Fruit fly (Drosophila melanogaster) whole organism, embryonic: ENCODE results near the gene CG31816.

Source experiments
- Bdp1 ChIP-seq: fragments of 200-800 bp; sonication (Bioruptor generic); optimal IDR thresholded peaks from 3 replicates; lab custom pipeline; 2016; ENCODE audit warnings: missing biosample characterization, missing genetic modification characterization
- C15 ChIP-seq: fragments of 200-800 bp; sonication (Bioruptor generic); IDR thresholded peaks from 3 replicates; pipeline ENCODE4 v1.3.6; 2022; ENCODE audit warnings: missing biosample characterization, missing genetic modification characterization
- CG10274 ChIP-seq: fragments of 200-800 bp; sonication (Bioruptor generic); optimal IDR thresholded peaks from 3 replicates; lab custom pipeline; 2017; ENCODE audit warnings: missing biosample characterization, mild to moderate bottlenecking, missing genetic modification characterization
- CG11093 ChIP-seq: fragments of 200-800 bp; sonication (Bioruptor generic); IDR thresholded peaks from 3 replicates; pipeline ENCODE4 v1.3.6; 2022; ENCODE audit warnings: missing biosample characterization, missing genetic modification characterization
- CG11504 ChIP-seq: fragments of 200-800 bp; sonication (Bioruptor generic); optimal IDR thresholded peaks from 3 replicates; lab custom pipeline; 2019; ENCODE audit warnings: missing biosample characterization, mild to moderate bottlenecking, missing genetic modification characterization, moderate library complexity
- CG11560 ChIP-seq: fragments of 200-800 bp; sonication (Bioruptor generic); IDR thresholded peaks from 3 replicates; pipeline ENCODE4 v1.3.6; 2022; ENCODE audit warnings: missing biosample characterization, missing genetic modification characterization
- CG12299 ChIP-seq: fragments of 200-800 bp; sonication (Bioruptor generic); optimal IDR thresholded peaks from 2 replicates; lab custom pipeline; 2018; ENCODE audit warnings: missing biosample characterization, mild to moderate bottlenecking, missing genetic modification characterization
- CG13123 ChIP-seq: fragments of 200-800 bp; sonication (Bioruptor generic); optimal IDR thresholded peaks from 2 replicates; lab custom pipeline; 2016; ENCODE audit warnings: missing biosample characterization, missing genetic modification characterization
- CG14965 ChIP-seq: fragments of 200-800 bp; sonication (Bioruptor generic); optimal IDR thresholded peaks from 2 replicates; lab custom pipeline; 2016; ENCODE audit warnings: missing biosample characterization, missing genetic modification characterization, borderline replicate concordance
- CG1529 ChIP-seq: fragments of 200-800 bp; sonication (Bioruptor generic); optimal IDR thresholded peaks from 3 replicates; lab custom pipeline; 2018; ENCODE audit warnings: missing biosample characterization, missing genetic modification characterization
- CG16813 ChIP-seq: fragments of 200-800 bp; sonication (Bioruptor generic); IDR thresholded peaks from 3 replicates; pipeline ENCODE4 v1.3.6; 2022; ENCODE audit warnings: missing biosample characterization, missing genetic modification characterization; ENCODE audit not compliant: partially characterized antibody
- CG18011 ChIP-seq: fragments of 200-800 bp; sonication (Bioruptor generic); optimal IDR thresholded peaks from 2 replicates; lab custom pipeline; 2017; ENCODE audit warnings: missing biosample characterization, missing genetic modification characterization, mild to moderate bottlenecking, moderate library complexity, missing genotype
- CG1832 ChIP-seq: fragments of 200-800 bp; sonication (Bioruptor generic); optimal IDR thresholded peaks from 2 replicates; lab custom pipeline; 2017; ENCODE audit warnings: missing biosample characterization, mild to moderate bottlenecking, missing genetic modification characterization, inconsistent platforms
- CG4360 ChIP-seq: fragments of 200-800 bp; sonication (Bioruptor generic); IDR thresholded peaks from 2 replicates; pipeline ENCODE4 v1.3.6; 2022; ENCODE audit warnings: missing biosample characterization, missing genetic modification characterization
- CG4820 ChIP-seq: fragments of 200-800 bp; sonication (Bioruptor generic); optimal IDR thresholded peaks from 3 replicates; lab custom pipeline; 2016; ENCODE audit warnings: missing biosample characterization, missing genetic modification characterization
- CG8359 ChIP-seq: fragments of 200-800 bp; sonication (Bioruptor generic); optimal IDR thresholded peaks from 2 replicates; lab custom pipeline; 2017; ENCODE audit warnings: missing biosample characterization, mild to moderate bottlenecking, missing genetic modification characterization, borderline replicate concordance
- CG8478 ChIP-seq: fragments of >200 bp; optimal IDR thresholded peaks from 2 replicates; lab custom pipeline; 2018
- CG9609 ChIP-seq: fragments of 200-800 bp; sonication (Bioruptor generic); optimal IDR thresholded peaks from 3 replicates; lab custom pipeline; 2016; ENCODE audit warnings: missing biosample characterization, missing genetic modification characterization
- Camta ChIP-seq: fragments of 200-800 bp; sonication (Bioruptor generic); optimal IDR thresholded peaks from 2 replicates; lab custom pipeline; 2016; ENCODE audit warnings: missing biosample characterization, missing genetic modification characterization
- Deaf1 ChIP-seq: fragments of 200-800 bp; optimal IDR thresholded peaks from 3 replicates; lab custom pipeline; 2019; ENCODE audit warnings: missing biosample characterization, mild to moderate bottlenecking, missing genetic modification characterization, moderate library complexity
- Dfd ChIP-seq, 2 experiments: fragments of >200 bp; optimal IDR thresholded peaks; 2 replicates each; lab custom pipeline; 2017; ENCODE audit warnings: missing biosample characterization in 2 of 2, missing genetic modification characterization in 2 of 2
- E2f2 ChIP-seq: fragments of 200-800 bp; sonication (Bioruptor generic); IDR thresholded peaks from 2 replicates; pipeline ENCODE4 v1.3.6; 2022; ENCODE audit warnings: missing biosample characterization, missing genetic modification characterization
- Gsc ChIP-seq: fragments of 200-800 bp; sonication (Bioruptor generic); IDR thresholded peaks from 2 replicates; pipeline ENCODE4 v1.3.6; 2022; ENCODE audit warnings: missing biosample characterization, missing genetic modification characterization
- Gug ChIP-seq: fragments of 200-800 bp; sonication (Bioruptor generic); IDR thresholded peaks from 4 replicates; pipeline ENCODE4 v1.3.6; 2022; ENCODE audit warnings: missing biosample characterization, missing genetic modification characterization
- Hey ChIP-seq: fragments of 200-800 bp; sonication (Bioruptor generic); optimal IDR thresholded peaks from 3 replicates; lab custom pipeline; 2018; ENCODE audit warnings: missing biosample characterization, mild to moderate bottlenecking, missing genetic modification characterization
- Kr ChIP-seq: fragments of 200-800 bp; sonication (Bioruptor generic); optimal IDR thresholded peaks from 2 replicates; lab custom pipeline; 2017; ENCODE audit warnings: missing biosample characterization, mild to moderate bottlenecking, missing genetic modification characterization
- Meics ChIP-seq: fragments of 200-800 bp; sonication (Bioruptor generic); optimal IDR thresholded peaks from 2 replicates; lab custom pipeline; 2017; ENCODE audit warnings: missing biosample characterization, mild to moderate bottlenecking, missing genetic modification characterization
- Mrtf ChIP-seq: fragments of 200-800 bp; sonication (Bioruptor generic); IDR thresholded peaks from 3 replicates; pipeline ENCODE4 v1.3.6; 2022; ENCODE audit warnings: missing biosample characterization, missing genetic modification characterization
- NC2β ChIP-seq: fragments of 200-800 bp; sonication (Bioruptor generic); optimal IDR thresholded peaks from 2 replicates; lab custom pipeline; 2016; ENCODE audit warnings: missing biosample characterization, missing genetic modification characterization
- Nf-YC ChIP-seq: fragments of 200-800 bp; optimal IDR thresholded peaks from 3 replicates; lab custom pipeline; 2019; ENCODE audit warnings: missing biosample characterization, mild to moderate bottlenecking, missing genetic modification characterization, moderate library complexity
- Taf1 ChIP-seq: fragments of 200-800 bp; sonication (Bioruptor generic); IDR thresholded peaks from 2 replicates; pipeline ENCODE4 v1.3.6; 2022; ENCODE audit warnings: missing biosample characterization, missing genetic modification characterization
- abd-A ChIP-seq: fragments of 200-800 bp; sonication (Bioruptor generic); optimal IDR thresholded peaks from 3 replicates; lab custom pipeline; 2019; ENCODE audit warnings: missing biosample characterization, mild to moderate bottlenecking, missing genetic modification characterization, moderate library complexity
- ase ChIP-seq: fragments of 200-800 bp; sonication (Bioruptor generic); IDR thresholded peaks from 3 replicates; pipeline ENCODE4 v1.3.6; 2022; ENCODE audit warnings: missing biosample characterization, missing genetic modification characterization
- cad ChIP-seq: fragments of >200 bp; optimal IDR thresholded peaks from 2 replicates; lab custom pipeline; 2017; ENCODE audit warnings: missing biosample characterization, missing genetic modification characterization
- crp ChIP-seq, 2 experiments: fragments of 200-800 bp; sonication (Bioruptor generic); optimal IDR thresholded peaks; 2 replicates in 1 of 2; 3 replicates in 1 of 2; lab custom pipeline; 2017; ENCODE audit warnings: missing biosample characterization in 2 of 2, missing genetic modification characterization in 2 of 2, mild to moderate bottlenecking in 1 of 2, moderate library complexity in 1 of 2
- dpn ChIP-seq, 2 experiments: fragments of 200-800 bp; sonication (Bioruptor generic); optimal IDR thresholded peaks; 3 replicates each; lab custom pipeline; 2016; ENCODE audit warnings: missing biosample characterization in 2 of 2, missing genetic modification characterization in 2 of 2
- dysf ChIP-seq: fragments of 200-800 bp; sonication (Bioruptor generic); IDR thresholded peaks from 3 replicates; pipeline ENCODE4 v1.3.6; 2022; ENCODE audit warnings: missing biosample characterization, missing genetic modification characterization
- hbn ChIP-seq: fragments of 200-800 bp; sonication (Bioruptor generic); IDR thresholded peaks from 2 replicates; pipeline ENCODE4 v1.3.6; 2022; ENCODE audit warnings: missing biosample characterization, missing genetic modification characterization; ENCODE audit not compliant: partially characterized antibody
- kah ChIP-seq: fragments of 200-800 bp; sonication (Bioruptor generic); optimal IDR thresholded peaks from 2 replicates; lab custom pipeline; 2018; ENCODE audit warnings: missing biosample characterization, mild to moderate bottlenecking, missing genetic modification characterization
- kay ChIP-seq: fragments of 200-800 bp; sonication (Bioruptor generic); optimal IDR thresholded peaks from 2 replicates; lab custom pipeline; 2016; ENCODE audit warnings: missing biosample characterization, missing genetic modification characterization
- lab ChIP-seq: fragments of 200-800 bp; sonication (Bioruptor generic); optimal IDR thresholded peaks from 3 replicates; lab custom pipeline; 2017; ENCODE audit warnings: missing biosample characterization, missing genetic modification characterization, mild to moderate bottlenecking, moderate library complexity, missing genetic modification reagents
- maf-S ChIP-seq: fragments of 200-800 bp; sonication (Bioruptor generic); optimal IDR thresholded peaks from 2 replicates; lab custom pipeline; 2016; ENCODE audit warnings: missing biosample characterization, missing genetic modification characterization
- mirr ChIP-seq: fragments of 200-800 bp; sonication (Bioruptor generic); optimal IDR thresholded peaks from 3 replicates; lab custom pipeline; 2018; ENCODE audit warnings: missing biosample characterization, mild to moderate bottlenecking, missing genetic modification characterization
- prd ChIP-seq, 3 experiments: fragments of >200 bp in 2 of 3; fragments of 200-800 bp in 1 of 3; sonication (Bioruptor generic) in 1 of 3; optimal IDR thresholded peaks in 2 of 3; IDR thresholded peaks in 1 of 3; 2 replicates in 2 of 3; 3 replicates in 1 of 3; pipeline versions ENCODE4 v1.3.6 to Lab custom; 2017 to 2022; ENCODE audit warnings: missing biosample characterization in 1 of 3, missing genetic modification characterization in 1 of 3
- salm ChIP-seq: fragments of 200-800 bp; sonication (Bioruptor generic); optimal IDR thresholded peaks from 2 replicates; lab custom pipeline; 2018; ENCODE audit warnings: missing biosample characterization, mild to moderate bottlenecking, missing genetic modification characterization
- schlank ChIP-seq: fragments of 200-800 bp; sonication (Bioruptor generic); optimal IDR thresholded peaks from 2 replicates; lab custom pipeline; 2018; ENCODE audit warnings: missing biosample characterization, mild to moderate bottlenecking, missing genetic modification characterization
- sim ChIP-seq: fragments of 200-800 bp; sonication (Bioruptor generic); IDR thresholded peaks from 2 replicates; pipeline ENCODE4 v1.3.6; 2022; ENCODE audit warnings: missing biosample characterization, missing genetic modification characterization
- tin ChIP-seq: fragments of 200-800 bp; sonication (Bioruptor generic); optimal IDR thresholded peaks from 3 replicates; lab custom pipeline; 2016; ENCODE audit warnings: missing biosample characterization, missing genetic modification characterization
- tx ChIP-seq: fragments of 200-800 bp; sonication (Bioruptor generic); optimal IDR thresholded peaks from 2 replicates; lab custom pipeline; 2016; ENCODE audit warnings: missing biosample characterization, missing genetic modification characterization
- vfl ChIP-seq: fragments of 200-800 bp; sonication (Bioruptor generic); optimal IDR thresholded peaks from 2 replicates; lab custom pipeline; 2016; ENCODE audit warnings: missing biosample characterization, missing genetic modification characterization

The CG31816 gene

DNA sequence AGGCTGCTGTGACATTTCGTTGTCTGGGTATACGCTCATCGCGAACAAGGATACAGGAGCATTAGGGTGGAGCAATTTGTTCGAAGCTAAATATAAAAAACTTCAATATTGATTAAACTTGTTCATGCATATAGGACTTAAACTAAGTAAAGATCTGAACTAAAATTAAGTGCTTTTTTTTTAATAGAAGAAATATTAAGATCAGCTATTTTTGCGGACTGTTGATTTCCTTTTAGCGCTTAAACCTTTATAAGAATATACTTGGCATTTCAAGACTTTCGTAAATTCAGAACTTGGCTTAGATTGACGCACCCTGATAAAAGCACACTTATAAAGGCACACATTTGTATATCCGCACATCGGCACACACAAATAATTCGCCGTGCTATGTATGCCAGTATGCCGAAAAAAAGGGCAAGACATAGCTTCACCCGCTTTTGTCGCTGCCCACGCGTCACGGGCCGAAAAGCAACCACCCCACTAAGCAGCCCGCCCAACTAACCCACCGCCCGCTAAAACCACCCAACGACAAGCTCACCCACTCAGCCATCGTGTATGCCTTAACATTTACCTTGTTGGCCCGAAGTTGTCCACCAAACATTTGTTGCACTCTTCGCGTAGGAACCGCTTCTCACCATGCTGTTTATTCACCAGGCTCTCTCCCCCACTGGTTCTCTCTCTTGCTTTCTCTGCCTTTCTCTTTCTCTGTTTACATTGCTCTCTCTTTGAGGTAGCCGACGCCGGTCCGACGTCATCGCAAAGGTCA is 5.5 kb downstream of the CG31816 start (continued):
- TF ChIP-seq Gug = no peak
- TF ChIP-seq CG1832 (GFP tag; lab: Kevin White, UChicago) = no peak
- no peak for TF ChIP-seq Kr (GFP tag; lab: Kevin White, UChicago)
- TF ChIP-seq crp (GFP tag; optimal IDR thresholded peaks at IDR 0.05; lab: Kevin White, UChicago) = no peak
- TF ChIP-seq CG1529 = no peak
- no peak for TF ChIP-seq sim (GFP tag; lab: Robert Waterston, UW)
- no peak for TF ChIP-seq Camta (GFP tag; lab: Kevin White, UChicago)
- no peak for TF ChIP-seq Taf1 (GFP tag; lab: Robert Waterston, UW)
- TF ChIP-seq CG13123 = no peak
- TF ChIP-seq CG8359 (GFP tag; lab: Kevin White, UChicago) = no peak
- TF ChIP-seq CG11560 (tag; lab: Robert Waterston, UW) = no peak
- TF ChIP-seq hbn (GFP tag; lab: Robert Waterston, UW) = no peak
- TF ChIP-seq CG11093 (GFP tag; lab: Robert Waterston, UW) = no peak
- no peak for TF ChIP-seq maf-S (GFP tag; lab: Kevin White, UChicago)
- TF ChIP-seq CG8478 = no peak
- no peak for TF ChIP-seq kah
- peak; percentile 22 to 31 for TF ChIP-seq dpn (GFP tag; optimal IDR thresholded peaks at IDR 0.05; lab: Kevin White, UChicago)
- peak; percentile 89 for TF ChIP-seq Meics
- no peak for TF ChIP-seq prd (optimal IDR thresholded peaks at IDR 0.05; lab: Kevin White, UChicago)
- TF ChIP-seq prd (GFP tag; IDR thresholded peaks at IDR 0.05; lab: Robert Waterston, UW) = no peak
- peak; percentile 37 for TF ChIP-seq CG18011 (GFP tag; lab: Kevin White, UChicago)
- peak; percentile 23 for TF ChIP-seq tx (GFP tag; lab: Kevin White, UChicago)
- no peak for TF ChIP-seq CG14965 (GFP tag; lab: Kevin White, UChicago)
- TF ChIP-seq Bdp1 = peak; percentile 10
- TF ChIP-seq mirr = peak; percentile 6
- no peak for TF ChIP-seq ase (GFP tag; lab: Robert Waterston, UW)
- peak; percentile 59 for TF ChIP-seq CG11504 (tag; lab: Kevin White, UChicago)
- TF ChIP-seq cad (GFP tag; lab: Kevin White, UChicago) = no peak
- peak; percentile 69 for TF ChIP-seq dysf
- peak; percentile 63 for TF ChIP-seq Nf-YC (tag; lab: Kevin White, UChicago)
- TF ChIP-seq Mrtf (GFP tag; lab: Robert Waterston, UW) = no peak
- peak; percentile 9 for TF ChIP-seq Hey (tag; lab: Kevin White, UChicago)
- TF ChIP-seq NC2β (GFP tag; lab: Kevin White, UChicago) = no peak
- TF ChIP-seq CG4820 (GFP tag; lab: Kevin White, UChicago) = no peak
- peak; percentile 56 for TF ChIP-seq abd-A (tag; lab: Kevin White, UChicago)
- no peak for TF ChIP-seq C15 (GFP tag; lab: Robert Waterston, UW)
- peak; percentile 91 for TF ChIP-seq lab (GFP tag; lab: Kevin White, UChicago)
- no peak for TF ChIP-seq tin (GFP tag; lab: Kevin White, UChicago)
- peak; percentile 47 for TF ChIP-seq CG12299 (tag; lab: Kevin White, UChicago)
- no peak for TF ChIP-seq vfl
- no peak for TF ChIP-seq Dfd (GFP tag; optimal IDR thresholded peaks at IDR 0.05; lab: Kevin White, UChicago)
- TF ChIP-seq CG4360 = no peak
- peak; percentile 14; the same call in 1 of the 3 replicates for TF ChIP-seq CG16813 (GFP tag; lab: Robert Waterston, UW)
- TF ChIP-seq Deaf1 (tag; lab: Kevin White, UChicago) = peak; percentile 78
- TF ChIP-seq kay (GFP tag; lab: Kevin White, UChicago) = no peak
- no peak for TF ChIP-seq salm (tag; lab: Kevin White, UChicago)
- TF ChIP-seq CG9609 (GFP tag; lab: Kevin White, UChicago) = peak; percentile 14
- peak; percentile 34 for TF ChIP-seq CG10274 (GFP tag; lab: Kevin White, UChicago)
- TF ChIP-seq Gsc (GFP tag; lab: Robert Waterston, UW) = no peak
- peak; percentile 67 for TF ChIP-seq schlank (tag; lab: Kevin White, UChicago)
- peak; percentile 34; the same call in 1 of the 2 replicates for TF ChIP-seq E2f2 (GFP tag; lab: Robert Waterston, UW)
